Worm (Caenorhabditis elegans) whole organism, mixed stage, embryonic: ENCODE data around the gene Y32H12A.6.

Source experiments
- mep-1 ChIP-seq: fragments of 150-350 bp; optimal IDR thresholded peaks from 2 replicates; lab custom pipeline; 2017; ENCODE audit warnings: missing biosample characterization, missing genetic modification reagents, missing genetic modification characterization, inconsistent platforms
- nhr-12 ChIP-seq: fragments of 150-350 bp; optimal IDR thresholded peaks from 2 replicates; lab custom pipeline; 2014; ENCODE audit warnings: missing biosample characterization, missing genetic modification characterization
- unc-39 ChIP-seq: fragments of 150-350 bp; optimal IDR thresholded peaks from 2 replicates; lab custom pipeline; 2014; ENCODE audit warnings: missing biosample characterization, missing genetic modification characterization

DNA sequence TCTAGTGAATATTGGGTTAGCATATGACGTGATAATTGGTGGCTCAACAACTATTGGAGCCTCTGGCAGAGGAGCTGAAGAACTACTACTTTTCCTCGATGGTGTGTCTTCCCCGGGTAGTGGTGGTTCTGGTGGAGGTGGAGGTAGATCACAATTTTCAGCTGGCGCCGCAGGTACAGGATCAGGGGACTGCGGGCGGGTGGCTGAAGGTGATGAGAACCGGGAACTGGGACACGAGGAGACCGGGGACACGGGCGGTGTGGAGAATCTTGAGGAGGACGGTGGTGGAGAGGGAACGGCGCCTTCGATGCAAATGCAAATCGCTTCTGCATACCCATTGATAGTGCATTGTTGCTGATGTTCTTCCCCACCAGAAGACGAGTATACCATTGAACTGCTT is 13.8 kb upstream of the Y32H12A.6 start:
- TF ChIP-seq unc-39 (tag; lab: Kevin White, UChicago) (no peak), mep-1 (no peak), nhr-12 (tag; lab: Kevin White, UChicago) (no peak)
